Fruit fly (Drosophila melanogaster) whole organism, embryonic: Measurements from ENCODE around the gene Bet3.

Experiments
- CG12744 ChIP-seq: fragments of 200-800 bp; sonication (Bioruptor generic); optimal IDR thresholded peaks from 2 replicates; lab custom pipeline; 2016; ENCODE audit warnings: missing biosample characterization, missing genetic modification characterization
- CG14050 ChIP-seq: fragments of 200-800 bp; sonication (Bioruptor generic); IDR thresholded peaks from 3 replicates; pipeline ENCODE4 v1.3.6; 2022; ENCODE audit warnings: missing biosample characterization, missing genetic modification characterization
- CG15479 ChIP-seq: fragments of 200-800 bp; sonication (Bioruptor generic); optimal IDR thresholded peaks from 3 replicates; lab custom pipeline; 2019; ENCODE audit warnings: missing biosample characterization, mild to moderate bottlenecking, missing genetic modification characterization, moderate library complexity
- CG1647 ChIP-seq: fragments of 200-800 bp; sonication (Bioruptor generic); optimal IDR thresholded peaks from 3 replicates; lab custom pipeline; 2016; ENCODE audit warnings: missing biosample characterization, missing genetic modification characterization
- CG16779 ChIP-seq: fragments of 200-800 bp; sonication (Bioruptor generic); IDR thresholded peaks from 2 replicates; pipeline ENCODE4 v1.3.6; 2022; ENCODE audit warnings: missing biosample characterization, missing genetic modification characterization
- CG16863 ChIP-seq: fragments of 200-800 bp; sonication (Bioruptor generic); optimal IDR thresholded peaks from 3 replicates; lab custom pipeline; 2016; ENCODE audit warnings: missing biosample characterization, missing genetic modification characterization
- CG17186 ChIP-seq: fragments of 200-800 bp; sonication (Bioruptor generic); optimal IDR thresholded peaks from 3 replicates; lab custom pipeline; 2017; ENCODE audit warnings: missing biosample characterization, missing genetic modification reagents, missing genetic modification characterization
- CG18011 ChIP-seq: fragments of 200-800 bp; sonication (Bioruptor generic); optimal IDR thresholded peaks from 2 replicates; lab custom pipeline; 2017; ENCODE audit warnings: missing biosample characterization, missing genetic modification characterization, mild to moderate bottlenecking, moderate library complexity, missing genotype
- CG30431 ChIP-seq: fragments of 200-800 bp; sonication (Bioruptor generic); optimal IDR thresholded peaks from 2 replicates; lab custom pipeline; 2017; ENCODE audit warnings: missing biosample characterization, missing genetic modification characterization
- CG32772 ChIP-seq: fragments of 200-800 bp; sonication (Bioruptor generic); IDR thresholded peaks from 2 replicates; pipeline ENCODE4 v1.3.6; 2022; ENCODE audit warnings: missing biosample characterization, missing genetic modification characterization
- CG3838 ChIP-seq: fragments of 200-800 bp; sonication (Bioruptor generic); optimal IDR thresholded peaks from 3 replicates; lab custom pipeline; 2016; ENCODE audit warnings: missing biosample characterization, missing genetic modification characterization
- CG4707 ChIP-seq: fragments of 200-800 bp; sonication (Bioruptor generic); optimal IDR thresholded peaks from 2 replicates; lab custom pipeline; 2018; ENCODE audit warnings: missing biosample characterization, mild to moderate bottlenecking, missing genetic modification characterization, moderate library complexity
- CG7839 ChIP-seq: fragments of 200-800 bp; sonication (Bioruptor generic); optimal IDR thresholded peaks from 3 replicates; lab custom pipeline; 2018; ENCODE audit warnings: missing biosample characterization, mild to moderate bottlenecking, missing genetic modification characterization, moderate library complexity
- CG7963 ChIP-seq: fragments of 200-800 bp; sonication (Bioruptor generic); IDR thresholded peaks from 3 replicates; pipeline ENCODE4 v1.3.6; 2022; ENCODE audit warnings: missing biosample characterization, missing genetic modification characterization; ENCODE audit not compliant: partially characterized antibody
- CG8478 ChIP-seq: fragments of >200 bp; optimal IDR thresholded peaks from 2 replicates; lab custom pipeline; 2018
- CG8765 ChIP-seq: fragments of 200-800 bp; sonication (Bioruptor generic); IDR thresholded peaks from 2 replicates; pipeline ENCODE4 v1.3.6; 2022; ENCODE audit warnings: missing biosample characterization, missing genetic modification characterization
- Dp ChIP-seq: fragments of 200-800 bp; sonication (Bioruptor generic); optimal IDR thresholded peaks from 2 replicates; lab custom pipeline; 2018; ENCODE audit warnings: missing biosample characterization, mild to moderate bottlenecking, missing genetic modification characterization, moderate library complexity
- HLHmδ ChIP-seq: fragments of 200-800 bp; sonication (Bioruptor generic); optimal IDR thresholded peaks from 2 replicates; lab custom pipeline; 2018; ENCODE audit warnings: missing biosample characterization, mild to moderate bottlenecking, missing genetic modification characterization, moderate library complexity
- Hr78 ChIP-seq, 2 experiments: fragments of 200-800 bp in 1 of 2; fragments of >200 bp in 1 of 2; sonication (Bioruptor generic) in 1 of 2; optimal IDR thresholded peaks; 2 replicates each; lab custom pipeline; 2017 to 2019; ENCODE audit warnings: missing biosample characterization in 2 of 2, missing genetic modification characterization in 2 of 2, mild to moderate bottlenecking in 1 of 2, moderate library complexity in 1 of 2
- Med ChIP-seq: fragments of 200-800 bp; sonication (Bioruptor generic); peaks from one replicate; lab custom pipeline; 2016; ENCODE audit warnings: missing biosample characterization, missing genetic modification characterization, mild to moderate bottlenecking, inconsistent platforms, moderate library complexity
- Meics ChIP-seq: fragments of 200-800 bp; sonication (Bioruptor generic); optimal IDR thresholded peaks from 2 replicates; lab custom pipeline; 2017; ENCODE audit warnings: missing biosample characterization, mild to moderate bottlenecking, missing genetic modification characterization
- Mrtf ChIP-seq: fragments of 200-800 bp; sonication (Bioruptor generic); IDR thresholded peaks from 3 replicates; pipeline ENCODE4 v1.3.6; 2022; ENCODE audit warnings: missing biosample characterization, missing genetic modification characterization
- Xbp1 ChIP-seq: fragments of 200-800 bp; sonication (Bioruptor generic); optimal IDR thresholded peaks from 3 replicates; lab custom pipeline; 2016; ENCODE audit warnings: missing biosample characterization, mild to moderate bottlenecking, missing genetic modification characterization
- al ChIP-seq: fragments of 200-800 bp; sonication (Bioruptor generic); IDR thresholded peaks from 2 replicates; pipeline ENCODE4 v1.3.6; 2022; ENCODE audit warnings: missing biosample characterization, missing genetic modification characterization
- bbx ChIP-seq: fragments of 200-800 bp; sonication (Bioruptor generic); IDR thresholded peaks from 2 replicates; pipeline ENCODE4 v1.3.6; 2022; ENCODE audit warnings: missing biosample characterization, missing genetic modification characterization; ENCODE audit not compliant: partially characterized antibody
- bowl ChIP-seq: fragments of 200-800 bp; sonication (Bioruptor generic); IDR thresholded peaks from 2 replicates; pipeline ENCODE4 v1.3.6; 2022; ENCODE audit warnings: missing biosample characterization, missing genetic modification characterization
- br ChIP-seq: fragments of >200 bp; optimal IDR thresholded peaks from 2 replicates; lab custom pipeline; 2017
- cas ChIP-seq: fragments of 200-800 bp; sonication (Bioruptor generic); IDR thresholded peaks from 2 replicates; pipeline ENCODE4 v1.3.6; 2022; ENCODE audit warnings: missing biosample characterization, missing genetic modification characterization
- cato ChIP-seq: fragments of 200-800 bp; sonication (Bioruptor generic); optimal IDR thresholded peaks from 2 replicates; lab custom pipeline; 2016; ENCODE audit warnings: missing biosample characterization, missing genetic modification characterization, borderline replicate concordance
- chm ChIP-seq: fragments of 200-800 bp; sonication (Bioruptor generic); IDR thresholded peaks from 2 replicates; pipeline ENCODE4 v1.3.6; 2022; ENCODE audit warnings: missing biosample characterization, missing genetic modification characterization
- chn ChIP-seq: fragments of 200-800 bp; sonication (Bioruptor generic); optimal IDR thresholded peaks from 2 replicates; lab custom pipeline; 2016; ENCODE audit warnings: missing biosample characterization, missing genetic modification characterization
- ci ChIP-seq: fragments of 200-800 bp; sonication (Bioruptor generic); IDR thresholded peaks from 3 replicates; pipeline ENCODE4 v1.3.6; 2022; ENCODE audit warnings: missing biosample characterization, missing genetic modification characterization
- corto ChIP-seq: fragments of 200-800 bp; sonication (Bioruptor generic); optimal IDR thresholded peaks from 2 replicates; lab custom pipeline; 2016; ENCODE audit warnings: missing biosample characterization, mild to moderate bottlenecking, missing genetic modification characterization, moderate library complexity
- crc ChIP-seq: fragments of 200-800 bp; sonication (Bioruptor generic); optimal IDR thresholded peaks from 2 replicates; lab custom pipeline; 2016; ENCODE audit warnings: missing biosample characterization, missing genetic modification characterization
- crp ChIP-seq, 2 experiments: fragments of 200-800 bp; sonication (Bioruptor generic); optimal IDR thresholded peaks; 2 replicates in 1 of 2; 3 replicates in 1 of 2; lab custom pipeline; 2017; ENCODE audit warnings: missing biosample characterization in 2 of 2, missing genetic modification characterization in 2 of 2, mild to moderate bottlenecking in 1 of 2, moderate library complexity in 1 of 2
- dati ChIP-seq: fragments of 200-800 bp; sonication (Bioruptor generic); IDR thresholded peaks from 2 replicates; pipeline ENCODE4 v1.3.6; 2022; ENCODE audit warnings: missing biosample characterization, missing genetic modification characterization
- fd102C ChIP-seq: fragments of 200-800 bp; sonication (Bioruptor generic); optimal IDR thresholded peaks from 2 replicates; lab custom pipeline; 2018; ENCODE audit warnings: missing biosample characterization, mild to moderate bottlenecking, missing genetic modification characterization, moderate library complexity
- grau ChIP-seq: fragments of 200-800 bp; optimal IDR thresholded peaks from 3 replicates; lab custom pipeline; 2019; ENCODE audit warnings: missing biosample characterization, mild to moderate bottlenecking, missing genetic modification characterization, moderate library complexity
- grn ChIP-seq: fragments of 200-800 bp; sonication (Bioruptor generic); optimal IDR thresholded peaks from 3 replicates; lab custom pipeline; 2017; ENCODE audit warnings: missing biosample characterization, missing genetic modification characterization
- gt ChIP-seq: fragments of 200-800 bp; sonication (Bioruptor generic); IDR thresholded peaks from 2 replicates; pipeline ENCODE4 v1.3.6; 2022; ENCODE audit warnings: missing biosample characterization, missing genetic modification characterization
- hbn ChIP-seq: fragments of 200-800 bp; sonication (Bioruptor generic); IDR thresholded peaks from 2 replicates; pipeline ENCODE4 v1.3.6; 2022; ENCODE audit warnings: missing biosample characterization, missing genetic modification characterization; ENCODE audit not compliant: partially characterized antibody
- kay ChIP-seq: fragments of 200-800 bp; sonication (Bioruptor generic); optimal IDR thresholded peaks from 2 replicates; lab custom pipeline; 2016; ENCODE audit warnings: missing biosample characterization, missing genetic modification characterization
- kni ChIP-seq: fragments of 200-800 bp; sonication (Bioruptor generic); optimal IDR thresholded peaks from 3 replicates; lab custom pipeline; 2017; ENCODE audit warnings: mild to moderate bottlenecking, missing biosample characterization, missing genetic modification reagents, missing genetic modification characterization
- onecut ChIP-seq: fragments of 200-800 bp; sonication (Bioruptor generic); IDR thresholded peaks from 2 replicates; pipeline ENCODE4 v1.3.6; 2022; ENCODE audit warnings: missing biosample characterization, missing genetic modification characterization
- pnt ChIP-seq: fragments of 200-800 bp; sonication (Bioruptor generic); optimal IDR thresholded peaks from 3 replicates; lab custom pipeline; 2016; ENCODE audit warnings: missing biosample characterization, missing genetic modification characterization
- scrt ChIP-seq: fragments of 200-800 bp; sonication (Bioruptor generic); optimal IDR thresholded peaks from 2 replicates; lab custom pipeline; 2018; ENCODE audit warnings: missing biosample characterization, mild to moderate bottlenecking, missing genetic modification characterization, moderate library complexity
- sr ChIP-seq: fragments of 200-800 bp; sonication (Bioruptor generic); IDR thresholded peaks from 3 replicates; pipeline ENCODE4 v1.3.6; 2022; ENCODE audit warnings: missing biosample characterization, missing genetic modification characterization
- vfl ChIP-seq: fragments of 200-800 bp; sonication (Bioruptor generic); optimal IDR thresholded peaks from 2 replicates; lab custom pipeline; 2016; ENCODE audit warnings: missing biosample characterization, missing genetic modification characterization
- vnd ChIP-seq: fragments of 200-800 bp; sonication (Bioruptor generic); IDR thresholded peaks from 3 replicates; pipeline ENCODE4 v1.3.6; 2022; ENCODE audit warnings: missing biosample characterization, missing genetic modification characterization; ENCODE audit not compliant: partially characterized antibody
- zfh2 ChIP-seq: fragments of 200-800 bp; sonication (Bioruptor generic); optimal IDR thresholded peaks from 2 replicates; lab custom pipeline; 2016; ENCODE audit warnings: missing biosample characterization, missing genetic modification characterization

Bet3 gene

DNA sequence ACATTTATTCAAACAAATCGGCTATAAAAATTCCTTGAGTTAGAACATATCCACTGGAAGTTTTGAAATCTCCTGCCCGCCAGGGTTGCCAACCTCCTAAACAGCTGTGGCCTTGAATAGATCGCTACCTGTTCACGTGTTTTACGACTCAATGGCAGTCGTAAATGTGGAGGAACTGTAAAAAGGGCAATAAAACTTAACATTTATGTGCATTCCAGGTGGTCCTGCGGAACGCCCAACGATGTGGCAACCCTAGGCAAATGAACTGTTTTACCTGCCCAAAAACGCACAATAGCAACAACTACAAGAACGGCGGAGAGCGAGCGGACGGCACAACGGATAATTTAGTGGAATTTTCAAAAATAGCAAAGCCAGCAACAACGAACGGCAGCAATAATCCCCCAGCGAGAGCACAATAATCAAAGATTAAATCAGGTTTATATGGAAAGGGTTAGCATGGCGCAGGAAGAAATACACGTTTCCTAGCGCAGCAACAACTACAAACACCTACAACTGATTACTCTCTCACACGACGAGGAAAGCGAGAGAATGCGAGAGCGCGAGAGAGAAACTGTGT is 19.7 kb upstream of the Bet3 start (continued):
- TF ChIP-seq bbx (GFP tag; lab: Robert Waterston, UW): 0 out of 2 replicates have a peak, but pooled peaks have one; percentile 55
- TF ChIP-seq CG4707: no peak
- no peak for TF ChIP-seq crc
- peak; percentile 19 for TF ChIP-seq zfh2
- peak; percentile 95 for TF ChIP-seq Med (GFP tag; lab: Kevin White, UChicago)
- TF ChIP-seq bowl (GFP tag; lab: Robert Waterston, UW): no peak
- TF ChIP-seq chm (GFP tag; lab: Robert Waterston, UW): no peak
- TF ChIP-seq hbn (GFP tag; lab: Robert Waterston, UW): no peak
- TF ChIP-seq crp (GFP tag; optimal IDR thresholded peaks at IDR 0.05; lab: Kevin White, UChicago): peak in 1 of 2 experiments; percentile 17
- TF ChIP-seq scrt (GFP tag; lab: Kevin White, UChicago): no peak
- TF ChIP-seq CG16779: no peak
- TF ChIP-seq HLHmδ (GFP tag; lab: Kevin White, UChicago): peak; percentile 32
- no peak for TF ChIP-seq dati (GFP tag; lab: Robert Waterston, UW)
- TF ChIP-seq Dp (GFP tag; lab: Kevin White, UChicago): no peak
- TF ChIP-seq grau (tag; lab: Kevin White, UChicago): no peak
- no peak for TF ChIP-seq cas (GFP tag; lab: Robert Waterston, UW)
- TF ChIP-seq kni (GFP tag; lab: Kevin White, UChicago): peak; percentile 87
- TF ChIP-seq vfl (GFP tag; lab: Kevin White, UChicago): peak; percentile 29
- no peak for TF ChIP-seq CG8478 (lab: Kevin White, UChicago)
- TF ChIP-seq Meics: no peak
- 0 out of 2 replicates have a peak, but pooled peaks have one; percentile 20 for TF ChIP-seq al (GFP tag; lab: Robert Waterston, UW)
- 0 out of 2 replicates have a peak, but pooled peaks have one; percentile 21 for TF ChIP-seq CG8765 (GFP tag; lab: Robert Waterston, UW)
- peak; percentile 70 for TF ChIP-seq grn (GFP tag; lab: Kevin White, UChicago)
- peak; percentile 27 for TF ChIP-seq CG30431 (GFP tag; lab: Kevin White, UChicago)
- peak; percentile 6; the same call in 1 of the 3 replicates for TF ChIP-seq sr (GFP tag; lab: Robert Waterston, UW)
- TF ChIP-seq chn (GFP tag; lab: Kevin White, UChicago): peak; percentile 31
- TF ChIP-seq cato: no peak
- TF ChIP-seq CG16863: no peak
- peak; percentile 71 for TF ChIP-seq fd102C
- TF ChIP-seq ci (GFP tag; lab: Robert Waterston, UW): peak; percentile 73; the same call in 2 of the 3 replicates
- TF ChIP-seq Hr78 (GFP tag; optimal IDR thresholded peaks at IDR 0.05; lab: Kevin White, UChicago): no peak
- TF ChIP-seq Xbp1 (GFP tag; lab: Kevin White, UChicago): peak; percentile 23
- TF ChIP-seq onecut (GFP tag; lab: Robert Waterston, UW): no peak
- TF ChIP-seq CG18011 (GFP tag; lab: Kevin White, UChicago): no peak
- peak; percentile 30 for TF ChIP-seq CG17186 (GFP tag; lab: Kevin White, UChicago)
- TF ChIP-seq kay (GFP tag; lab: Kevin White, UChicago): no peak
- TF ChIP-seq corto (GFP tag; lab: Kevin White, UChicago): no peak
- no peak for TF ChIP-seq br (lab: Kevin White, UChicago)
- TF ChIP-seq CG12744 (GFP tag; lab: Kevin White, UChicago): no peak
- TF ChIP-seq CG3838 (GFP tag; lab: Kevin White, UChicago): no peak
- TF ChIP-seq CG32772 (GFP tag; lab: Robert Waterston, UW): peak; percentile 49
- peak; percentile 38 for TF ChIP-seq CG7839 (tag; lab: Kevin White, UChicago)
- peak; percentile 26 for TF ChIP-seq CG1647 (GFP tag; lab: Kevin White, UChicago)
- TF ChIP-seq vnd (GFP tag; lab: Robert Waterston, UW): no peak
- TF ChIP-seq CG7963 (GFP tag; lab: Robert Waterston, UW): no peak
- no peak for TF ChIP-seq CG14050 (GFP tag; lab: Robert Waterston, UW)
- TF ChIP-seq pnt: no peak
- no peak for TF ChIP-seq gt
- TF ChIP-seq CG15479 (GFP tag; lab: Kevin White, UChicago): peak; percentile 86
- TF ChIP-seq Mrtf (GFP tag; lab: Robert Waterston, UW): peak; percentile 57; the same call in 1 of the 3 replicates
